Worm (Caenorhabditis elegans) whole organism, early embryonic: Measurements from ENCODE around the gene cyl-1.
A peak's percentile ranks its signal among the peaks of the same experiment; 100 is the strongest.

Experiments used
- B0310.2 ChIP-seq: sonication (generic microtip); optimal IDR thresholded peaks from 2 replicates; lab custom pipeline; 2016; ENCODE audit warnings: mild to moderate bottlenecking, missing genetic modification characterization, missing compliant biosample characterization
- F13C5.2 ChIP-seq: sonication (generic microtip); optimal IDR thresholded peaks from 2 replicates; lab custom pipeline; 2017; ENCODE audit warnings: mild to moderate bottlenecking, missing genetic modification characterization, inconsistent platforms, missing compliant biosample characterization
- aly-1 ChIP-seq: sonication (generic microtip); optimal IDR thresholded peaks from 2 replicates; lab custom pipeline; 2016; ENCODE audit warnings: missing genetic modification characterization, missing compliant biosample characterization
- ama-1 ChIP-seq: fragments of 150-350 bp; optimal IDR thresholded peaks from 2 replicates; lab custom pipeline; 2014
- ceh-13 ChIP-seq: fragments of 200-800 bp; sonication (Bioruptor generic); optimal IDR thresholded peaks from 2 replicates; lab custom pipeline; 2018; ENCODE audit warnings: mild to moderate bottlenecking, missing genetic modification characterization, missing compliant biosample characterization
- ceh-36 ChIP-seq: sonication (generic microtip); optimal IDR thresholded peaks from 2 replicates; lab custom pipeline; 2016; ENCODE audit warnings: missing genetic modification characterization, inconsistent platforms, missing compliant biosample characterization
- ets-7 ChIP-seq: sonication (generic microtip); optimal IDR thresholded peaks from 2 replicates; lab custom pipeline; 2016; ENCODE audit warnings: missing genotype, missing genetic modification characterization, missing compliant biosample characterization
- flt-1 ChIP-seq: fragments of 200-800 bp; sonication (Bioruptor generic); IDR thresholded peaks from 2 replicates; pipeline ENCODE4 v1.3.6; 2022; ENCODE audit warnings: missing genetic modification characterization, missing compliant biosample characterization
- hmbx-1 ChIP-seq: sonication (generic microtip); optimal IDR thresholded peaks from 2 replicates; lab custom pipeline; 2016; ENCODE audit warnings: mild to moderate bottlenecking, missing genetic modification characterization, missing compliant biosample characterization
- hmg-4 ChIP-seq: fragments of 200-800 bp; sonication (Bioruptor generic); optimal IDR thresholded peaks from 2 replicates; lab custom pipeline; 2018; ENCODE audit warnings: mild to moderate bottlenecking, missing genetic modification characterization, missing compliant biosample characterization
- hnd-1 ChIP-seq: sonication (generic microtip); optimal IDR thresholded peaks from 2 replicates; lab custom pipeline; 2016; ENCODE audit warnings: missing genetic modification characterization, missing compliant biosample characterization
- pes-1 ChIP-seq: fragments of 200-800 bp; sonication (Bioruptor generic); IDR thresholded peaks from 2 replicates; pipeline ENCODE4 v1.3.6; 2022; ENCODE audit warnings: missing genetic modification reagents, missing genetic modification characterization, missing compliant biosample characterization
- scrt-1 ChIP-seq: fragments of 200-800 bp; sonication (Bioruptor generic); IDR thresholded peaks from 2 replicates; pipeline ENCODE4 v1.3.6; 2022; ENCODE audit warnings: missing genetic modification characterization, missing compliant biosample characterization
- sea-1 ChIP-seq: fragments of 200-800 bp; sonication (Bioruptor generic); conservative IDR thresholded peaks from 2 replicates; pipeline ENCODE4 v1.3.6; 2022; ENCODE audit warnings: missing genetic modification characterization, missing compliant biosample characterization
- tbx-11 ChIP-seq: fragments of 200-800 bp; sonication (Bioruptor generic); IDR thresholded peaks from 2 replicates; pipeline ENCODE4 v1.3.6; 2022; ENCODE audit warnings: missing genetic modification characterization, missing compliant biosample characterization
- tbx-37 ChIP-seq: fragments of 200-800 bp; sonication (Bioruptor generic); conservative IDR thresholded peaks from 2 replicates; pipeline ENCODE4 v1.3.6; 2022; ENCODE audit warnings: missing genetic modification reagents, missing genetic modification characterization, missing compliant biosample characterization
- tra-4 ChIP-seq: sonication (generic microtip); optimal IDR thresholded peaks from 2 replicates; lab custom pipeline; 2017; ENCODE audit warnings: missing genetic modification characterization, missing compliant biosample characterization

cyl-1 gene

ce11 chrV:11979673-11980561 is 13.6 kb downstream of the cyl-1 start, which contains the start of gene snr-4:
Gene snr-4, minus strand, starts transcription at chrV:11979723.
- TF ChIP-seq sea-1 (GFP tag; lab: Robert Waterston, UW) (0 out of 2 replicates have a peak, but pooled peaks have one; percentile 66), B0310.2 (tag; lab: Kevin White, UChicago) (peak; percentile 57), tra-4 (peak; percentile 8), aly-1 (no peak), flt-1 (GFP tag; lab: Robert Waterston, UW) (peak; percentile 63), ama-1 (lab: Kevin White, UChicago) (peak; percentile 94), ceh-36 (peak; percentile 31), pes-1 (GFP tag; lab: Robert Waterston, UW) (peak; percentile 53; the same call in 1 of the 2 replicates), hmg-4 (peak; percentile 57), ets-7 (tag; lab: Kevin White, UChicago) (no peak), F13C5.2 (peak; percentile 73), scrt-1 (GFP tag; lab: Robert Waterston, UW) (no peak), tbx-11 (GFP tag; lab: Robert Waterston, UW) (no peak), hmbx-1 (tag; lab: Kevin White, UChicago) (no peak), hnd-1 (tag; lab: Kevin White, UChicago) (no peak), tbx-37 (GFP tag; lab: Robert Waterston, UW) (no peak; the same call in 1 of the 2 replicates), ceh-13 (GFP tag; lab: Kevin White, UChicago) (peak; percentile 6)

ce11 chrV:11978179-11978578 is 15.3 kb downstream of the cyl-1 start, which contains the start of gene mif-2:
Gene mif-2, minus strand, starts transcription at chrV:11978459.
- TF ChIP-seq tbx-11 (GFP tag; lab: Robert Waterston, UW) (no peak), ama-1 (lab: Kevin White, UChicago) (peak; percentile 28), scrt-1 (GFP tag; lab: Robert Waterston, UW) (no peak)

ce11 chrV:11976734-11977133 is 16.8 kb downstream of the cyl-1 start:
- TF ChIP-seq scrt-1 (GFP tag; lab: Robert Waterston, UW) (no peak), hnd-1 (tag; lab: Kevin White, UChicago) (no peak), B0310.2 (tag; lab: Kevin White, UChicago) (no peak), sea-1 (GFP tag; lab: Robert Waterston, UW) (no peak), aly-1 (no peak), tbx-37 (GFP tag; lab: Robert Waterston, UW) (no peak), tbx-11 (GFP tag; lab: Robert Waterston, UW) (no peak), hmbx-1 (tag; lab: Kevin White, UChicago) (no peak), tra-4 (no peak), ceh-13 (GFP tag; lab: Kevin White, UChicago) (no peak), ama-1 (lab: Kevin White, UChicago) (no peak)

ce11 chrV:11975233-11975632 is 18.3 kb downstream of the cyl-1 start, which contains the start of gene cpr-1:
Gene cpr-1, plus strand, starts transcription at chrV:11975551.
- TF ChIP-seq ama-1 (lab: Kevin White, UChicago) (no peak), aly-1 (no peak), sea-1 (GFP tag; lab: Robert Waterston, UW) (no peak), tbx-37 (GFP tag; lab: Robert Waterston, UW) (no peak), tra-4 (no peak), hnd-1 (tag; lab: Kevin White, UChicago) (no peak), ceh-36 (no peak), flt-1 (GFP tag; lab: Robert Waterston, UW) (no peak), ets-7 (tag; lab: Kevin White, UChicago) (no peak), F13C5.2 (no peak), B0310.2 (tag; lab: Kevin White, UChicago) (no peak), hmbx-1 (tag; lab: Kevin White, UChicago) (no peak), scrt-1 (GFP tag; lab: Robert Waterston, UW) (no peak), pes-1 (GFP tag; lab: Robert Waterston, UW) (no peak), tbx-11 (GFP tag; lab: Robert Waterston, UW) (no peak), ceh-13 (GFP tag; lab: Kevin White, UChicago) (no peak)

ce11 chrV:11964723-11965122 is 28.8 kb downstream of the cyl-1 start, which contains the start of gene F58H1.7:
Gene F58H1.7, minus strand, starts transcription at chrV:11964823.
- no peak for TF ChIP-seq tra-4
- TF ChIP-seq tbx-37 (GFP tag; lab: Robert Waterston, UW) = no peak
- no peak for TF ChIP-seq hmbx-1 (tag; lab: Kevin White, UChicago)
- no peak for TF ChIP-seq B0310.2 (tag; lab: Kevin White, UChicago)
- no peak for TF ChIP-seq ets-7 (tag; lab: Kevin White, UChicago)

- TF ChIP-seq B0310.2 (tag; lab: Kevin White, UChicago) (peak; percentile 18), pes-1 (GFP tag; lab: Robert Waterston, UW) (0 out of 2 replicates have a peak, but pooled peaks have one; percentile 31), ceh-36 (no peak), tra-4 (no peak)
Observed at ce11 chrV:11960831-11961190, 32.7 kb downstream of the cyl-1 start.

- TF ChIP-seq F13C5.2 (no peak), aly-1 (no peak), sea-1 (GFP tag; lab: Robert Waterston, UW) (no peak), ceh-36 (no peak), pes-1 (GFP tag; lab: Robert Waterston, UW) (no peak), hnd-1 (tag; lab: Kevin White, UChicago) (no peak), hmg-4 (no peak), B0310.2 (tag; lab: Kevin White, UChicago) (no peak), tbx-37 (GFP tag; lab: Robert Waterston, UW) (no peak), ets-7 (tag; lab: Kevin White, UChicago) (no peak), flt-1 (GFP tag; lab: Robert Waterston, UW) (no peak), ceh-13 (GFP tag; lab: Kevin White, UChicago) (no peak), ama-1 (lab: Kevin White, UChicago) (no peak), scrt-1 (GFP tag; lab: Robert Waterston, UW) (no peak), tra-4 (no peak), hmbx-1 (tag; lab: Kevin White, UChicago) (no peak), tbx-11 (GFP tag; lab: Robert Waterston, UW) (no peak)
Observed at ce11 chrV:11960084-11960830, 33.3 kb downstream of the cyl-1 start.
